Fruit fly (Drosophila melanogaster): ENCODE results near the gene CG5592.

DNA sequence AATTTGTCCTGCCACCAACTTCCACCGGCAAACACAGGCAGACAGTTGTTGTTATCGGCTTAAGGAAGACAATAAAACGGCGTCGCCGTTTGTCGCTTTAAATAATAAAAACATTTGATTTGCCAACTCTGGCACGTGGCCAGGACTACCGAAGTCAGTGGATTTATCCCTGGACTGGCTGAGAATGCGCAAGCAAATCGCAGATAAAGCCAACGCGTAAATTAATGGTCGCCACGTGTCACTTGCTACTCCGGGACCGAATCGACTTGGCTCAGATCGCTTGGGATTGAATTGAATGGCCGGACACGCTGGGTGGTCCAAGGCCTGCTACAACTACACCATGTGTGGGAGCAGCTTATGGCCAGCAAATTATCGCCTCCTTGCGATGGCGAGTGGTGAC, 4.4 kb upstream of the CG5592 start:
- TF ChIP-seq net (GFP tag; optimal IDR thresholded peaks at IDR 0.05) (no peak), CG10631 (GFP tag; optimal IDR thresholded peaks at IDR 0.05) (no peak), CG7368 (GFP tag; optimal IDR thresholded peaks at IDR 0.05) (no peak)

Measured in whole organism, prepupa.